Fruit fly (Drosophila melanogaster): ENCODE measurements around the gene SmE.

DNA sequence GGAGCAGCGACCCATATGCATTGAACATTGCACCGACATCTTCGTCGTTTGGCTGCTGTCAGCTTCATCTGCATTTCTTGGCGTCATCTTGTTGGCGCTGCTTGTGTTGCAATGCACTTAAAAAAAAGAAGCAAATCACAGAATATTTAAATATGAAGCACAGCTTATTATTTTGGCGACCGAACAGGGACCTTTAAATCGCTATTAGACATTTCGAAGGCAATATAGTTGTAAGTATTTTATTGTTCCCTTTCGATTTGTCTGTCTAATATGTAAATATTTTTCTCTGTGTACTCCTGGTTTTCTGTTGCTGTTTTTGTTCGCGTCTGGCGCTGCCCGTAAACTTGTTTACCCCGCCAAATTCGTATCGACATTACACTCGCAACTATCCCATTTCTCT is 14.7 kb upstream of the SmE start:
- TF ChIP-seq Abd-B (GFP tag; optimal IDR thresholded peaks at IDR 0.05): no peak
- TF ChIP-seq Sp1 (GFP tag; optimal IDR thresholded peaks at IDR 0.05): peak; percentile 79
- TF ChIP-seq jim (GFP tag; optimal IDR thresholded peaks at IDR 0.05): no peak
- TF ChIP-seq Rel (GFP tag; optimal IDR thresholded peaks at IDR 0.05): no peak
- peak; percentile 7 for TF ChIP-seq Rel (tag; optimal IDR thresholded peaks at IDR 0.05)
- TF ChIP-seq woc (GFP tag; optimal IDR thresholded peaks at IDR 0.05): peak; percentile 37
- peak; percentile 34 to 66 for TF ChIP-seq foxo (GFP tag; optimal IDR thresholded peaks at IDR 0.05)
- TF ChIP-seq Dfd (GFP tag; optimal IDR thresholded peaks at IDR 0.05): no peak
- TF ChIP-seq dsf (GFP tag; optimal IDR thresholded peaks at IDR 0.05; ENCODE audit: borderline replicate concordance): no peak
- TF ChIP-seq ey (GFP tag; optimal IDR thresholded peaks at IDR 0.05): peak; percentile 62
- peak; percentile 82 for TF ChIP-seq h (GFP tag; optimal IDR thresholded peaks at IDR 0.05)
- TF ChIP-seq lola (GFP tag; optimal IDR thresholded peaks at IDR 0.05): no peak
- peak; percentile 81 for TF ChIP-seq HLH106 (tag; optimal IDR thresholded peaks at IDR 0.05)
- TF ChIP-seq CG32264 (GFP tag; optimal IDR thresholded peaks at IDR 0.05): peak; percentile 58
- TF ChIP-seq pan (optimal IDR thresholded peaks at IDR 0.05): no peak

Measured in whole organism, wandering third instar larva.